Fruit fly (Drosophila melanogaster): ENCODE data around the gene jus.

Gene jus

dm6 chr3R:29130902-29131621 is 63.7 kb downstream of the jus start, which contains the start of the genes dgt6 and Vha100-1:
Gene dgt6 (minus strand): TSS chr3R:29130972.
Gene Vha100-1 (plus strand): TSS chr3R:29131193.
- TF ChIP-seq CG34406 (GFP tag; optimal IDR thresholded peaks at IDR 0.05) (no peak), CG3032 (tag; optimal IDR thresholded peaks at IDR 0.05) (peak; percentile 48), esn (GFP tag; optimal IDR thresholded peaks at IDR 0.05) (peak; percentile 20), cyc (GFP tag; optimal IDR thresholded peaks at IDR 0.05) (peak; percentile 39), Eip75B (GFP tag; optimal IDR thresholded peaks at IDR 0.05) (no peak), CG6163 (GFP tag; IDR thresholded peaks at IDR 0.05) (no peak), CG1621 (tag; optimal IDR thresholded peaks at IDR 0.05) (no peak), CG8632 (GFP tag; optimal IDR thresholded peaks at IDR 0.05) (no peak), Sox14 (GFP tag; optimal IDR thresholded peaks at IDR 0.05) (peak; percentile 55), dac (GFP tag; optimal IDR thresholded peaks at IDR 0.05) (no peak)

dm6 chr3R:29124128-29124527 is 70.7 kb downstream of the jus start:
- peak; percentile 80 for TF ChIP-seq eg (GFP tag; IDR thresholded peaks at IDR 0.05)
- TF ChIP-seq CG8119 (GFP tag; IDR thresholded peaks at IDR 0.05): peak; percentile 69
- TF ChIP-seq OdsH (GFP tag; optimal IDR thresholded peaks at IDR 0.05): peak; percentile 80
- TF ChIP-seq CG3032 (tag; optimal IDR thresholded peaks at IDR 0.05): peak; percentile 68
- TF ChIP-seq esn (GFP tag; optimal IDR thresholded peaks at IDR 0.05): peak; percentile 89
- TF ChIP-seq Hr4 (GFP tag; optimal IDR thresholded peaks at IDR 0.05): no peak
- TF ChIP-seq pdm3 (GFP tag; optimal IDR thresholded peaks at IDR 0.05): no peak
- peak; percentile 93 for TF ChIP-seq svp (GFP tag)
- TF ChIP-seq Hr39 (GFP tag; optimal IDR thresholded peaks at IDR 0.05): peak; percentile 93
- peak; percentile 88 for TF ChIP-seq topi (GFP tag; optimal IDR thresholded peaks at IDR 0.05)
- peak; percentile 88 for TF ChIP-seq Met (GFP tag; optimal IDR thresholded peaks at IDR 0.05)
- no peak for TF ChIP-seq spab (GFP tag; optimal IDR thresholded peaks at IDR 0.05)
- TF ChIP-seq CG10669 (GFP tag; optimal IDR thresholded peaks at IDR 0.05): peak; percentile 63
- TF ChIP-seq net (GFP tag; optimal IDR thresholded peaks at IDR 0.05): peak; percentile 42
- TF ChIP-seq CG3919 (GFP tag; optimal IDR thresholded peaks at IDR 0.05): peak; percentile 80
- peak; percentile 81 for TF ChIP-seq CG10631 (GFP tag; optimal IDR thresholded peaks at IDR 0.05)
- TF ChIP-seq CG16779 (tag; optimal IDR thresholded peaks at IDR 0.05): no peak
- TF ChIP-seq CG11902 (GFP tag; optimal IDR thresholded peaks at IDR 0.05): peak; percentile 81
- TF ChIP-seq CG8632 (GFP tag; optimal IDR thresholded peaks at IDR 0.05): peak; percentile 82
- TF ChIP-seq CG8319 (GFP tag; optimal IDR thresholded peaks at IDR 0.05): peak; percentile 78
- no peak for TF ChIP-seq Smox (GFP tag; optimal IDR thresholded peaks at IDR 0.05)
- peak; percentile 81 for TF ChIP-seq acj6 (GFP tag; optimal IDR thresholded peaks at IDR 0.05)
- peak; percentile 58 for TF ChIP-seq CG6808 (GFP tag; optimal IDR thresholded peaks at IDR 0.05)
- peak; percentile 26 for TF ChIP-seq Eip93F (GFP tag; optimal IDR thresholded peaks at IDR 0.05)
- TF ChIP-seq vri (GFP tag; optimal IDR thresholded peaks at IDR 0.05): peak; percentile 82
- TF ChIP-seq Ets96B (tag; optimal IDR thresholded peaks at IDR 0.05): peak; percentile 69
- peak; percentile 88 for TF ChIP-seq Ets21C (GFP tag; optimal IDR thresholded peaks at IDR 0.05)
- TF ChIP-seq cyc (GFP tag; optimal IDR thresholded peaks at IDR 0.05): peak; percentile 89
- TF ChIP-seq CG1621 (tag; optimal IDR thresholded peaks at IDR 0.05): peak; percentile 48
- TF ChIP-seq CG32006 (GFP tag; optimal IDR thresholded peaks at IDR 0.05): no peak
- peak; percentile 46; the same call in 1 of the 2 replicates for TF ChIP-seq CG11294 (GFP tag; IDR thresholded peaks at IDR 0.05)
- peak; percentile 62 for TF ChIP-seq CG15336 (GFP tag; IDR thresholded peaks at IDR 0.05)
- TF ChIP-seq ss (GFP tag; optimal IDR thresholded peaks at IDR 0.05): peak in 1 of 2 experiments; percentile 58
- peak; percentile 36 for TF ChIP-seq dac (GFP tag; optimal IDR thresholded peaks at IDR 0.05)
- TF ChIP-seq Blimp-1 (GFP tag; optimal IDR thresholded peaks at IDR 0.05): peak; percentile 13
- peak; percentile 93 for TF ChIP-seq CG31627 (GFP tag; optimal IDR thresholded peaks at IDR 0.05)
- TF ChIP-seq fkh (GFP tag; optimal IDR thresholded peaks at IDR 0.05): no peak
- peak; percentile 81 for TF ChIP-seq Sox15 (GFP tag; optimal IDR thresholded peaks at IDR 0.05)
- TF ChIP-seq CG9139 (GFP tag; optimal IDR thresholded peaks at IDR 0.05): no peak
- peak; percentile 67 for TF ChIP-seq dsx (GFP tag; optimal IDR thresholded peaks at IDR 0.05; ENCODE audit: poor library complexity, severe bottlenecking)
- no peak for TF ChIP-seq Hr38 (GFP tag; optimal IDR thresholded peaks at IDR 0.05)
- TF ChIP-seq CG34406 (GFP tag; optimal IDR thresholded peaks at IDR 0.05): peak; percentile 76
- TF ChIP-seq CG6163 (GFP tag; IDR thresholded peaks at IDR 0.05): peak; percentile 90
- peak; percentile 54; the same call in 1 of the 2 replicates for TF ChIP-seq Gug (GFP tag; IDR thresholded peaks at IDR 0.05)
- TF ChIP-seq achi (GFP tag; optimal IDR thresholded peaks at IDR 0.05): peak; percentile 73

Measured in whole organism, prepupa.